Worm (Caenorhabditis elegans) whole organism, early embryonic: ENCODE results near the gene rip-1.
A peak's percentile ranks its signal among the peaks of the same experiment; 100 is the strongest.
"Not testable (repeated sequence)": the region's sequence is repeated elsewhere in the genome, so short reads cannot be mapped to it uniquely, and the experiment has no call there.

Experiments
- B0310.2 ChIP-seq: sonication (generic microtip); optimal IDR thresholded peaks from 2 replicates; lab custom pipeline; 2016; ENCODE audit warnings: mild to moderate bottlenecking, missing genetic modification characterization, missing compliant biosample characterization
- F13C5.2 ChIP-seq: sonication (generic microtip); optimal IDR thresholded peaks from 2 replicates; lab custom pipeline; 2017; ENCODE audit warnings: mild to moderate bottlenecking, missing genetic modification characterization, inconsistent platforms, missing compliant biosample characterization
- aly-1 ChIP-seq: sonication (generic microtip); optimal IDR thresholded peaks from 2 replicates; lab custom pipeline; 2016; ENCODE audit warnings: missing genetic modification characterization, missing compliant biosample characterization
- ama-1 ChIP-seq: fragments of 150-350 bp; optimal IDR thresholded peaks from 2 replicates; lab custom pipeline; 2014
- ceh-13 ChIP-seq: fragments of 200-800 bp; sonication (Bioruptor generic); optimal IDR thresholded peaks from 2 replicates; lab custom pipeline; 2018; ENCODE audit warnings: mild to moderate bottlenecking, missing genetic modification characterization, missing compliant biosample characterization
- ceh-36 ChIP-seq: sonication (generic microtip); optimal IDR thresholded peaks from 2 replicates; lab custom pipeline; 2016; ENCODE audit warnings: missing genetic modification characterization, inconsistent platforms, missing compliant biosample characterization
- ets-7 ChIP-seq: sonication (generic microtip); optimal IDR thresholded peaks from 2 replicates; lab custom pipeline; 2016; ENCODE audit warnings: missing genotype, missing genetic modification characterization, missing compliant biosample characterization
- flt-1 ChIP-seq: fragments of 200-800 bp; sonication (Bioruptor generic); IDR thresholded peaks from 2 replicates; pipeline ENCODE4 v1.3.6; 2022; ENCODE audit warnings: missing genetic modification characterization, missing compliant biosample characterization
- hmbx-1 ChIP-seq: sonication (generic microtip); optimal IDR thresholded peaks from 2 replicates; lab custom pipeline; 2016; ENCODE audit warnings: mild to moderate bottlenecking, missing genetic modification characterization, missing compliant biosample characterization
- hmg-4 ChIP-seq: fragments of 200-800 bp; sonication (Bioruptor generic); optimal IDR thresholded peaks from 2 replicates; lab custom pipeline; 2018; ENCODE audit warnings: mild to moderate bottlenecking, missing genetic modification characterization, missing compliant biosample characterization
- hnd-1 ChIP-seq: sonication (generic microtip); optimal IDR thresholded peaks from 2 replicates; lab custom pipeline; 2016; ENCODE audit warnings: missing genetic modification characterization, missing compliant biosample characterization
- pes-1 ChIP-seq: fragments of 200-800 bp; sonication (Bioruptor generic); IDR thresholded peaks from 2 replicates; pipeline ENCODE4 v1.3.6; 2022; ENCODE audit warnings: missing genetic modification reagents, missing genetic modification characterization, missing compliant biosample characterization
- scrt-1 ChIP-seq: fragments of 200-800 bp; sonication (Bioruptor generic); IDR thresholded peaks from 2 replicates; pipeline ENCODE4 v1.3.6; 2022; ENCODE audit warnings: missing genetic modification characterization, missing compliant biosample characterization
- sea-1 ChIP-seq: fragments of 200-800 bp; sonication (Bioruptor generic); conservative IDR thresholded peaks from 2 replicates; pipeline ENCODE4 v1.3.6; 2022; ENCODE audit warnings: missing genetic modification characterization, missing compliant biosample characterization
- tbx-11 ChIP-seq: fragments of 200-800 bp; sonication (Bioruptor generic); IDR thresholded peaks from 2 replicates; pipeline ENCODE4 v1.3.6; 2022; ENCODE audit warnings: missing genetic modification characterization, missing compliant biosample characterization
- tbx-37 ChIP-seq: fragments of 200-800 bp; sonication (Bioruptor generic); conservative IDR thresholded peaks from 2 replicates; pipeline ENCODE4 v1.3.6; 2022; ENCODE audit warnings: missing genetic modification reagents, missing genetic modification characterization, missing compliant biosample characterization
- tra-4 ChIP-seq: sonication (generic microtip); optimal IDR thresholded peaks from 2 replicates; lab custom pipeline; 2017; ENCODE audit warnings: missing genetic modification characterization, missing compliant biosample characterization

The rip-1 gene

DNA sequence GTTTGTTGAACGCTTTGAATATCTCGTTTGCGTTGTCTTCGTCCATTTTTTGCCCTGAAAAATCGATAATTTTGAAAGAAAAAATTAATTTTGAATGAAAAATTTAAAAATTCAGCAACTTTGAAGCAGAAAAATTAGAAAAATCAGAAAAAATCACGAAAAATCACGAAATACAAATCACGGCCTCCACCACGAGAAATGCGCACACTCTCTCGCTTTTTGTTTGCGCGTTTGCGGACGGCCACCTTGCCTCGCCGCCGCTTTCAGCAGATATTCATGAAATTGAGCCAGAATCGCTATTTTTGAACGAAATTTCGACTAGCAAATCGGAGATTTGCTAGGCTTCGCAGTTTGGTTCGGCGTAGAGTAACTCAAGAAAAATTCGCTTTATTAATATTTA lies 8.3 kb upstream of the rip-1 start, which contains the start of gene inpp-4B:
Gene inpp-4B, minus strand, starts transcription at position 54 of the 400 bp plus-strand sequence.
- not testable (repeated sequence) for TF ChIP-seq aly-1; ama-1 (lab: Kevin White, UChicago); B0310.2 (tag; lab: Kevin White, UChicago)

ce11 chrIII:10261682-10262081 lies 3.1 kb upstream of the rip-1 start, which contains the start of gene bbs-5:
bbs-5 (minus strand) TSS chrIII:10261782.
- TF ChIP-seq F13C5.2 (tag; lab: Kevin White, UChicago) (no peak), ceh-36 (tag; lab: Kevin White, UChicago) (no peak), scrt-1 (GFP tag; lab: Robert Waterston, UW) (no peak), tbx-11 (GFP tag; lab: Robert Waterston, UW) (no peak), B0310.2 (tag; lab: Kevin White, UChicago) (no peak), aly-1 (no peak), ets-7 (no peak), hmg-4 (GFP tag; lab: Kevin White, UChicago) (no peak)

DNA sequence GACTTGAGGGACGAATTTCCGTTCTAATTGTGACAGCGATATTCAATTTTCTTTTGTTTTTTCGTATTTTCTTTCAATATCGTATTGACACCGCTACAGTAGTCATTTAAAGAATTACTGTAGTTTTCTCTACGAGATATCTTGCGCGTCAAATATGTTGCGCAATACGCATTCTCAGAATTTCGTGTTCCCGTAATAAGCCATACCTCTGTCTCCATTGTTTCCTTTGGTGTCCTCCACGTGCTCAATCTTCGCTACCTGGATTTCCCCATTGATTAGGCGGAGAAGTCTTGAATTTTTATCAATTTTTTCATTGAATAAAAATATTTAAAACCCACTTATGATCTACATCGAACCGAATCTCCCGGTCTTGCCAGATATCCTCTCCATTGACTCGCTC lies 2.7 kb upstream of the rip-1 start:
- TF ChIP-seq aly-1 (no peak), ceh-36 (tag; lab: Kevin White, UChicago) (no peak), hnd-1 (tag; lab: Kevin White, UChicago) (no peak), hmg-4 (GFP tag; lab: Kevin White, UChicago) (no peak), ets-7 (no peak), sea-1 (no peak), tbx-11 (GFP tag; lab: Robert Waterston, UW) (no peak), scrt-1 (GFP tag; lab: Robert Waterston, UW) (no peak), ceh-13 (GFP tag; lab: Kevin White, UChicago) (no peak)

ce11 chrIII:10254583-10254982 lies 4.0 kb downstream of the rip-1 start, which contains the start of gene R01H10.4:
R01H10.4 (plus strand) TSS chrIII:10254818.
- TF ChIP-seq F13C5.2 (tag; lab: Kevin White, UChicago), result no peak
- TF ChIP-seq B0310.2 (tag; lab: Kevin White, UChicago), result no peak
- TF ChIP-seq flt-1 (GFP tag; lab: Robert Waterston, UW), result no peak

ce11 chrIII:10253334-10253733 lies 5.2 kb downstream of the rip-1 start:
- TF ChIP-seq scrt-1 (GFP tag; lab: Robert Waterston, UW), result no peak

DNA sequence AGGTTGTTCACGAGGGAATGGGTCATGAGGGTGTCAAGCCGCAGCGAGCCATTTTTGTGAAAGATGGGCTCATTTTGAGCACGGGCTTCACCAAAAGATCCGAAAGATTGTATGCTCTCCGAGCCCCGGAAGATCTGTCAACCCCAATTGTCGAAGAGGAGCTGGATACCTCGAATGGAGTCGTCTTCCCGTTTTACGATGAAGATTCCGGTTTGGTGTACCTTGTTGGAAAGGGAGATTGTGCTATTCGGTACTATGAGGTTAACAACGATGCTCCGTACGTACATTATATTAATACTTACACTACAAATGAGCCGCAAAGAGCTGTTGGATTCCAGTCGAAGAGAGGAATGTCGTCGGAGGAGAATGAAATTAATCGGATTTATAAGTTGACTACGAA lies 7.4 kb downstream of the rip-1 start:
- TF ChIP-seq hmg-4 (GFP tag; lab: Kevin White, UChicago), result no peak
- no peak for TF ChIP-seq ceh-36 (tag; lab: Kevin White, UChicago)
- no peak for TF ChIP-seq F13C5.2 (tag; lab: Kevin White, UChicago)
- TF ChIP-seq flt-1 (GFP tag; lab: Robert Waterston, UW), result no peak
- no peak for TF ChIP-seq pes-1 (GFP tag; lab: Robert Waterston, UW)
- no peak for TF ChIP-seq ceh-13 (GFP tag; lab: Kevin White, UChicago)
- no peak for TF ChIP-seq tbx-37 (GFP tag; lab: Robert Waterston, UW)
- TF ChIP-seq ets-7, result no peak
- no peak for TF ChIP-seq ama-1 (lab: Kevin White, UChicago)
- no peak for TF ChIP-seq B0310.2 (tag; lab: Kevin White, UChicago)
- TF ChIP-seq tbx-11 (GFP tag; lab: Robert Waterston, UW), result no peak
- no peak for TF ChIP-seq hnd-1 (tag; lab: Kevin White, UChicago)
- TF ChIP-seq tra-4 (tag; lab: Kevin White, UChicago), result no peak
- no peak for TF ChIP-seq sea-1
- TF ChIP-seq scrt-1 (GFP tag; lab: Robert Waterston, UW), result no peak
- TF ChIP-seq hmbx-1 (tag; lab: Kevin White, UChicago), result no peak

- TF ChIP-seq hmbx-1 (tag; lab: Kevin White, UChicago), result no peak
- peak; percentile 13 for TF ChIP-seq hmg-4 (GFP tag; lab: Kevin White, UChicago)
- 0 out of 2 replicates have a peak, but pooled peaks have one; percentile 22 for TF ChIP-seq scrt-1 (GFP tag; lab: Robert Waterston, UW)
- TF ChIP-seq F13C5.2 (tag; lab: Kevin White, UChicago), result no peak
- TF ChIP-seq pes-1 (GFP tag; lab: Robert Waterston, UW), result no peak; the same call in 1 of the 2 replicates
Observed at ce11 chrIII:10248441-10249137, 10.0 kb downstream of the rip-1 start, which contains the start of the genes div-1 and cor-1. div-1 (minus strand) TSS chrIII:10248559. cor-1 (plus strand) TSS chrIII:10249111.

DNA sequence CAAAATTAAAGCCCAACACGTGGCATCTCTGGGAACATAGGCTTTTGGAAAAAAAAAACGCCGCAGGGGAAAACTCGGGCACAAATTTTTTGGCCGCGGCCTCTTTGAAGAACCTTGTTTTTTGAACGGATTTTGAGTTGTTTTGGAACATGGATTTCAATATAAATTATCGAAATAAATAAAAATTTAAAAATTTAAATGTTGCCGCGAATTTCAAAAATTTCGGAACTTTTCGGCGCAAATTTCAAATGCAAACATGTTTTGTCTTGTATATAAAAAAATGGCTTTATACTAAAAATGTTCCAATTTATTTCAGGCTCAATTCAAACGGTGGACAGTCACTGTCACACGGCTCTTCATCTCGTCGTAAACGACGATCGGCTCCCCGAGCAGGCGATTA lies 14.5 kb downstream of the rip-1 start:
- TF ChIP-seq hmg-4 (GFP tag; lab: Kevin White, UChicago) (no peak), ets-7 (no peak), flt-1 (GFP tag; lab: Robert Waterston, UW) (no peak), aly-1 (no peak), tbx-37 (GFP tag; lab: Robert Waterston, UW) (no peak), pes-1 (GFP tag; lab: Robert Waterston, UW) (no peak), ceh-36 (tag; lab: Kevin White, UChicago) (no peak), ceh-13 (GFP tag; lab: Kevin White, UChicago) (no peak), B0310.2 (tag; lab: Kevin White, UChicago) (no peak), F13C5.2 (tag; lab: Kevin White, UChicago) (no peak), hnd-1 (tag; lab: Kevin White, UChicago) (no peak), scrt-1 (GFP tag; lab: Robert Waterston, UW) (no peak), tbx-11 (GFP tag; lab: Robert Waterston, UW) (no peak), ama-1 (lab: Kevin White, UChicago) (no peak), hmbx-1 (tag; lab: Kevin White, UChicago) (no peak), tra-4 (tag; lab: Kevin White, UChicago) (no peak)
